Worm (Caenorhabditis elegans) whole organism, dauer: Measurements from ENCODE around the gene Y7A5A.9.

Experiments
- unc-62 ChIP-seq: sonication (generic microtip); optimal IDR thresholded peaks from 2 replicates; lab custom pipeline; 2017; ENCODE audit warnings: missing biosample characterization, missing genetic modification reagents, missing genetic modification characterization

Gene Y7A5A.9

DNA sequence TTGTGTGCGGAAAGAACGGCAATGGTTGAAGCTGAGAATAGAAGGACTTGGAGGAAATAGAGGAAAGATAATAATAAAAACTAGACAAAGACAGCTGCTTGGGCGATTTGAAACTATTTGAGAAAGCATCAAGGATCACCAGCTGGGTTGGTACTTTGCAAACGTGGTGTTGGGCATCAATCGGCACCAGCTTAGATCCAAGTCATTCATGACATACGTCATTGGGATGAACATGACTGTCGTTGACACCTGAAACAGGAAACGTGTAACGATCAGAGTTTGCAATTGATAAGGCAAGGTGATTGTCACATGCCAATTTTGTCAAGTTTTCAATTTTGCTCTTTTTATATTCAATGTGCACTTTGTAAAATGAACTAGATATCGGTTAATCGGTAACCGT is 15.5 kb downstream of the Y7A5A.9 start:
- TF ChIP-seq unc-62 (GFP tag; lab: Kevin White, UChicago): no peak

DNA sequence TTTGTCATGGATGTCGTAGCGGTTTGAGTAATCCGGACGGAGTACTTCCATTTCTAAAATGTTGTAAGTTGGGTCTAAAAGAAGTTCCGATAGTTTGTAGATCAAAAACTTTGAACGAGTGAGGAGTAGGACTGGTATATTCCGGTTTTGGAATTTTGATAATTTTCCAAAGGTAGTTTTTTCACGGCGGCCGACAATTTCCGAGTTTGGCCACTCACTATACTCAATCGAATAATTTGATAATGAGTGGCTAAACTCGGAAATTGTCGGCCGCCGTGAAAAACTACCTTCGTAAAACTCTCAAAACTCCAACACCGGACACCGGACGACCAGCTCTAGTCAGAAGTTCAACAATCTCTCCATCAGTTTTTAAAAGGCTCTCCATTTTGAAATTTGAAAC is 17.4 kb downstream of the Y7A5A.9 start:
- no peak for TF ChIP-seq unc-62 (GFP tag; lab: Kevin White, UChicago)

DNA sequence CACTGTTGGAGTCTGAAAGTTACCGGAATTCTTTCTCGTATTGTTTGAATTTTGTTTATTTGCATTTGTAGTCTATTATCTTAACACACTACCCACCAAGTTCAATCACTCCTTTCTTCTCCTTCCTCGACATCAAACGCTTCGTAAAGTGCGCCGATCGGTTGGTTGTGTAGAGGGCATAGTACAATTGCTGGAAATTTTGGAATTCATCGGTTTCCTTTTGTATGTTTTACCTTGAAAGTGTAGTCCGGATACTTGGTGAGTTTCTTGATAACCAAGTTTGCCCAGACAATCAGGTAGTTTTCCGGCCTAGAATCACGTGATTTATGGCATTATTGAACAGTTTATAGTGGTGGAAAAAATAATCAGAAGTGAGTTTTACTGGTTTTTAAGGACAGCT is 19.6 kb downstream of the Y7A5A.9 start:
- no peak for TF ChIP-seq unc-62 (GFP tag; lab: Kevin White, UChicago)

DNA sequence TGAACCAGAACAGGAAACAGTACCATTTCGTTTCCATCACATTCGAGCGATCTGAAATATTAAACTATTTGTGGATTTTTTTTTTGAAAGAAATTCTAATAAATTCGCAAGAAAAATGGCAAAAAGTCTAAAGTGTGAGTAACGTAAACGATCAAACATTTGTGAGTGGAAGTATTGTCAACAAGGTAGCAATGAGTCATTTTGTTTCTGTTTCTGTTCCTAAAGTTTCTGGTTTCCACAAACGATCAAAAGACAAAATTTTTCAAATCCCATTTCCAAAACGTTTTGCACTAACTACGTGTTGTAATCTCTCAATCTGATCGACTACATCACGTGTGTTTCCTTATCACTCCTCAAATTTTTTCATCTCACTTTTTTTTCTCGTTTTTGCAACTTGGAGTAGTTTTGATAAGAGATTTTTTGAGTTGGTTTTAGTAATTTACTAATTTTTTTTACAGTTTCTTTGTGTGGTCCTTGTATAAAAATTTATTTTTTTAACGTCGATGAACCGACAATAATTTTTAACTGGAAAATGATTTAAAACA is 20.6 kb downstream of the Y7A5A.9 start, which contains the start of gene F59F4.3:
TSS of gene F59F4.3 (minus strand) at position 51 of the 545 bp plus-strand sequence.
- no peak for TF ChIP-seq unc-62 (GFP tag; lab: Kevin White, UChicago)

DNA sequence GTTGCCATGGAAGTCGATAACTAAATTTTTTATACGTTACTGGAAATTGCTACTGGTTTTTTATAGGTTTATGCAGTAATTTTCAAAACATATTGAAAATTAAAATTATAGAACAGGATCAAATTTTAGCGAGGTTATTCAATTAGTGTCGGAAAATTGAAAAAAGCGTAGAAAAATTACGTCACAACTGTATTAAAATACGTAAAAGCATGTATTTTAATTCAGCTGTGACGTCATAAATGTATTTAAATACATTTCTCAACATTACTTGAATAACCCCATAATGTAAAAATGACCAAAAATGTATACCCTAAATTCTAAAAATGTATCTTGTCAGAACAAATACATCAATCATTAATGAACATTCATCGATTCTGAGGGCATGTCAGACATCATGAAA is 21.9 kb downstream of the Y7A5A.9 start:
- no peak for TF ChIP-seq unc-62 (GFP tag; lab: Kevin White, UChicago)

DNA sequence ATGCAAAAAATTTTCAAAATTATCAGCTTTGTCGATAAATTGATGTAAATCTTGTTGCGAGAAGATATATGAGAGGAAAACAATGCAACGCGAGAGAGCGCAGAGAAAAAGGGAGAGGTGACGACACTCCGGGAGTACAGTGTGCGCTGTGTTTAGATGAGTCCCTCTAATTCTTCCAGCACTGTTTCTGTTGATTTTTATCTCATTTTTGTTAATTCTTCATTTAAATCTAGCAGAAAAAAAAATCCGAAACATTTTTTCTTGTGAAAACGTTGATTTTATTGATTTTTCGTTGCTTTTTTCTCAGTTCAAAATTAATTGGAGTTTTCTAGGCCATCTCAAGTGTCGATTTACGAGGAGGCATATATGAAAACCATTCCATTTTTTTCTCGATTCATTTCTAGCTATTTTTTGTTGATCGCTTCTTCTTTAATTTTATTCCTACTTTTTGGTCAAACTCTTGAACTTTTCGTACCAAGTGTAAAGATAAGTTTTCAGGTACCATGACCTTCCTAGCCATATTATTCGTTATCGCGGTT is 22.5 kb downstream of the Y7A5A.9 start, which contains the start of gene acl-1:
TSS of gene acl-1 (plus strand) at position 489 of the 539 bp plus-strand sequence.
- TF ChIP-seq unc-62 (GFP tag; lab: Kevin White, UChicago): no peak

DNA sequence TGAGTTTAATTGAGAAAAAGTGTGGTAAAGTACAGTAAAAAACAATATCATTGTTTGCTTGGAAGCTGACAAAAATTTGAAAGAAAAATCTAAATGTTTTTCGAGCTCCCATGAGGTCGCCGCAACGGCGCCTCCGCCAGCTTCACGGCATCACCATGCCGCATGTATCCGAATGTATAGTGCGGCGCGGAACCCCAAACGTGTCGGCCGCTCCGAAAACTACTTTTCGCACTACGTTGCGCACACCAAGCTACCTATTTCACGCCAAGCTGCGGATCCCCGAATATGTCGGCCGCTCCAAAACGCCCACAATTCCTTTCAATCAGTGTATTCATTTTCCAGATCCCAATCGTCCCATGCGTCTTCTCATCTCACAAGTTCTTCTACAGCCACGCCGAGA is 24.0 kb downstream of the Y7A5A.9 start:
- TF ChIP-seq unc-62 (GFP tag; lab: Kevin White, UChicago): no peak

DNA sequence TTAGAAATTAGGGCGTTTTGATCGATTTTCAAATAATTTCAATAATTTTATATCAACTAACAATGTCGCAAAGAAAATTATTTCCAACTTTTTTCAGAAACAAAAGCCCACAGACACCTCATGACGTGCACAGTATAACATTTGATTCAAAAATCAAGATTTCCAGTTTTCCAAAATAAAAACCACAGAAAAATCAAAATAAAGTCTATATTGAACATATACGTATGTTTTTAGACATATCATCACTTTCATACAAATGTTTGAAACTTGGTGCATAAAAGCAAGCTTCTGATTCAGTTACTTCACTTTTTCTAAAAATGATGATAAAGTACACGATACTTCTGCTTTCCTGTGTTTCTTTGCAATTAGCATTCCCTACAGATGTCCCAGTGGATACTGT is 29.9 kb downstream of the Y7A5A.9 start, which contains the start of gene F53H4.2:
TSS of gene F53H4.2 (plus strand) at position 301 of the 400 bp plus-strand sequence.
- no peak for TF ChIP-seq unc-62 (GFP tag; lab: Kevin White, UChicago)

DNA sequence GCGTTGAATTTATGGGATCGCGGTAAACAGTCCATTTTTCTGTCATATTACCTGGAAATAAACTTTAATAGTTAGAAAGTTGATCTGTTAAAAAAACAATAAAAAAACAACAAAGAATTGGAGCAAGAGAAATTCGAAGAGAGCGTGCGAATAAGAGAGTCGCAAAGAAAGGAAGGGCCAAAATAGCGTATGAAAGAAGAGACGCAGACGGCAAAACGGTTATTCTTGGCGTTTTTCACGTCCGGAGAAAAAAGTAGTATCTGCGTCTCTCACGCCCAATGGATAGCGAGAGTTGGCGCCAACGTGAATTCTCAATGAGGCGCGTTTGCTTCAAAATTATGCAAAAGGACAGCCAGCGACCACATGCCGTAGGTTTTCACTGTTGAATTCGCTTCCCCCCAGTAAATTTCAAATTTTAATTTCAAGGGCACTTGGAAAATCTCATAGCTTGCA is 33.6 kb downstream of the Y7A5A.9 start, which contains the start of gene F53H4.6:
TSS of gene F53H4.6 (minus strand) at position 51 of the 453 bp plus-strand sequence.
- TF ChIP-seq unc-62 (GFP tag; lab: Kevin White, UChicago): no peak

DNA sequence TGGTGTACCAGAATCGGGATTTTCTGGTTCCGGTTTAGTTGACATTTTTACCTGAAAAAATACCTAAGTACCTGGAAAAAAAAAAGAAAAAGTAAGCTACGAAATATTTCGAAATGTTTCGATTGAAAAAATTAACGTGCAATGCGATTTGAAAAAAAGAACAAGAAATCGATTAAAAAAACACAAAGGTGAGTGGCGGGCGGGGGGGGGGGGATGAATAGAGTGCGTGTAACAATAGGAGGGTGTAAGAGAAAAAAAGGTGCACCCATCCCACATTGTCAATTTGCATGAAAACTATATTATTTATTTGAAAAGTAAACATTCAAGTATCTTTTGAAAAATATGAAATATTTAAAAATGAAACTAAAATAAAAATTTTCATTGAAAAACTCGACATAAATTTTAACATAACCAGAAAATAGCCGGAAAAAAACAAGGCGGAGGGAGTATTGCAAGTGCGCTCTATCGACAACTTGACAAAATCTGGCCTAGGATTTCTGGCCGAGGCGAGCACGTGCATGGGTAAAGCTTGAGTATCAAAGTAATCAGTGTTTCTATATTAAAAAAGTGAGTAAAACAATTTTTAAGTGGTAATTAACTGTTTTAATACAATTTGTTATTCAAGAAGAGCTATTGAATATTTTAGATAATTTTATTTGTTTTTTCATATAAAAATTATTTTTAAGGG is 39.0 kb downstream of the Y7A5A.9 start, which contains the start of the genes csb-1 and F53H4.4:
TSS of gene csb-1 (minus strand) at position 51 of the 688 bp plus-strand sequence.
TSS of gene F53H4.4 (plus strand) at position 520 of the 688 bp plus-strand sequence.
- no peak for TF ChIP-seq unc-62 (GFP tag; lab: Kevin White, UChicago)

DNA sequence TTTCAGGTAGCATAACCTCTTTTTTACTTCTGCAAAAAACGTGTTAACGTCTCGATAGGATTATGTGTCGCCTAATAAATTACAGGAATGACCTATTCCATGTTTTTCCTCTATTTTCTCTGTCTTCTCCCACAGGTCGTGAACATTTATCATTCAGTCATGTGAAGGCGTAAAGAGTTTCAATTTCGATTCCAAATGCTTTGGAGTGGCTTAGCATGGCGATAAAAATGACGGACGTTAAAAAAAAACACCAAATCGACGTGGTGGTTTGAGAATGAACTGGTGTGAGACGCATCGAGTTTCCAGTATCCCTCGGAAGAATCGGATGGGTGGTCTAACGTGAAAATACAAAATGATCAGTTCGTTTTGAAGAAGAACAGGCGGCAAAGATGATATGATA is 42.6 kb downstream of the Y7A5A.9 start:
- TF ChIP-seq unc-62 (GFP tag; lab: Kevin White, UChicago): no peak

DNA sequence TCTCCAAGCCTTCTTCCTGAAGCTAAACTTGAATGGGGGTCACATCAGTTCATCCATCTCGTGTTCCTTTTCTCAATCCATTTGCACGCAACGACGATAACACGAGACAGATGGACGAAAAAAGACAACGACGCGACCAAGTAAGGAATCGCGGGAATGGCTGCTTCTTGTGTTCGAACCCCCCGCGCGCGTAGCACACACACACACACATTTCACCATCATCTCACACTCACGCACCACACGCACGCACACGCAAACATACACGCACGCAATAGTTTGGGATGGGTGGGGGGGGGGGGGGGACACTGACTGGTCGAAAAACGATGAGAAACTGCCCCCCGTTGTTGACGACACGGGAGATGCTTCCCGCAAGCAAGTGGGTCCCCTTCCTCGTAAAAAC is 50.0 kb downstream of the Y7A5A.9 start:
- TF ChIP-seq unc-62 (GFP tag; lab: Kevin White, UChicago): no peak
